Worm (Caenorhabditis elegans) whole organism, early embryonic: ENCODE data around the gene T10C6.6.

Experiments used
- B0310.2 ChIP-seq: sonication (generic microtip); optimal IDR thresholded peaks from 2 replicates; lab custom pipeline; 2016; ENCODE audit warnings: mild to moderate bottlenecking, missing genetic modification characterization, missing compliant biosample characterization
- F13C5.2 ChIP-seq: sonication (generic microtip); optimal IDR thresholded peaks from 2 replicates; lab custom pipeline; 2017; ENCODE audit warnings: mild to moderate bottlenecking, missing genetic modification characterization, inconsistent platforms, missing compliant biosample characterization
- aly-1 ChIP-seq: sonication (generic microtip); optimal IDR thresholded peaks from 2 replicates; lab custom pipeline; 2016; ENCODE audit warnings: missing genetic modification characterization, missing compliant biosample characterization
- ama-1 ChIP-seq: fragments of 150-350 bp; optimal IDR thresholded peaks from 2 replicates; lab custom pipeline; 2014
- ceh-13 ChIP-seq: fragments of 200-800 bp; sonication (Bioruptor generic); optimal IDR thresholded peaks from 2 replicates; lab custom pipeline; 2018; ENCODE audit warnings: mild to moderate bottlenecking, missing genetic modification characterization, missing compliant biosample characterization
- ceh-36 ChIP-seq: sonication (generic microtip); optimal IDR thresholded peaks from 2 replicates; lab custom pipeline; 2016; ENCODE audit warnings: missing genetic modification characterization, inconsistent platforms, missing compliant biosample characterization
- ets-7 ChIP-seq: sonication (generic microtip); optimal IDR thresholded peaks from 2 replicates; lab custom pipeline; 2016; ENCODE audit warnings: missing genotype, missing genetic modification characterization, missing compliant biosample characterization
- flt-1 ChIP-seq: fragments of 200-800 bp; sonication (Bioruptor generic); IDR thresholded peaks from 2 replicates; pipeline ENCODE4 v1.3.6; 2022; ENCODE audit warnings: missing genetic modification characterization, missing compliant biosample characterization
- hmbx-1 ChIP-seq: sonication (generic microtip); optimal IDR thresholded peaks from 2 replicates; lab custom pipeline; 2016; ENCODE audit warnings: mild to moderate bottlenecking, missing genetic modification characterization, missing compliant biosample characterization
- hmg-4 ChIP-seq: fragments of 200-800 bp; sonication (Bioruptor generic); optimal IDR thresholded peaks from 2 replicates; lab custom pipeline; 2018; ENCODE audit warnings: mild to moderate bottlenecking, missing genetic modification characterization, missing compliant biosample characterization
- hnd-1 ChIP-seq: sonication (generic microtip); optimal IDR thresholded peaks from 2 replicates; lab custom pipeline; 2016; ENCODE audit warnings: missing genetic modification characterization, missing compliant biosample characterization
- pes-1 ChIP-seq: fragments of 200-800 bp; sonication (Bioruptor generic); IDR thresholded peaks from 2 replicates; pipeline ENCODE4 v1.3.6; 2022; ENCODE audit warnings: missing genetic modification reagents, missing genetic modification characterization, missing compliant biosample characterization
- scrt-1 ChIP-seq: fragments of 200-800 bp; sonication (Bioruptor generic); IDR thresholded peaks from 2 replicates; pipeline ENCODE4 v1.3.6; 2022; ENCODE audit warnings: missing genetic modification characterization, missing compliant biosample characterization
- sea-1 ChIP-seq: fragments of 200-800 bp; sonication (Bioruptor generic); conservative IDR thresholded peaks from 2 replicates; pipeline ENCODE4 v1.3.6; 2022; ENCODE audit warnings: missing genetic modification characterization, missing compliant biosample characterization
- tbx-11 ChIP-seq: fragments of 200-800 bp; sonication (Bioruptor generic); IDR thresholded peaks from 2 replicates; pipeline ENCODE4 v1.3.6; 2022; ENCODE audit warnings: missing genetic modification characterization, missing compliant biosample characterization
- tbx-37 ChIP-seq: fragments of 200-800 bp; sonication (Bioruptor generic); conservative IDR thresholded peaks from 2 replicates; pipeline ENCODE4 v1.3.6; 2022; ENCODE audit warnings: missing genetic modification reagents, missing genetic modification characterization, missing compliant biosample characterization
- tra-4 ChIP-seq: sonication (generic microtip); optimal IDR thresholded peaks from 2 replicates; lab custom pipeline; 2017; ENCODE audit warnings: missing genetic modification characterization, missing compliant biosample characterization

The T10C6.6 gene

DNA sequence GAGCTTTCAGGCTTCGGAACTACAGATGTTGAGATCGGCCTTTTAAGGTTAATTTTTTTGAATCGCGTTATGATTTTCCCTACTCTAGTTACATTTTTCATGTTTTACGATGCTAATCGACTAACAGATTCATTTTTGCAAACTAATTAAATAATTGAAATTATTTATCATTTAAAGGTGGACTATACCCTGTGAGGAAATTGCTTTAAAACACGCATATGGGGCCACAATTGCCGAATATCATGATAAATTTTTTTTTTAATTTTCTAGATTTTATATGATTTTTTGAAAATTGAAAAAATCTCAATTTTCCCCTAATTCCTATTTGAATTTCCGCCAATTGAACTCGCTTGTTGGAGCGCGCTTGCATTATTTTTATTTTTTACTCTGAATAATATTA is 37.9 kb downstream of the T10C6.6 start, which contains the start of gene fbxa-100:
Gene fbxa-100 (minus strand): TSS at position 101 of the 400 bp plus-strand sequence.
- TF ChIP-seq sea-1 (no peak), flt-1 (GFP tag; lab: Robert Waterston, UW) (no peak)

DNA sequence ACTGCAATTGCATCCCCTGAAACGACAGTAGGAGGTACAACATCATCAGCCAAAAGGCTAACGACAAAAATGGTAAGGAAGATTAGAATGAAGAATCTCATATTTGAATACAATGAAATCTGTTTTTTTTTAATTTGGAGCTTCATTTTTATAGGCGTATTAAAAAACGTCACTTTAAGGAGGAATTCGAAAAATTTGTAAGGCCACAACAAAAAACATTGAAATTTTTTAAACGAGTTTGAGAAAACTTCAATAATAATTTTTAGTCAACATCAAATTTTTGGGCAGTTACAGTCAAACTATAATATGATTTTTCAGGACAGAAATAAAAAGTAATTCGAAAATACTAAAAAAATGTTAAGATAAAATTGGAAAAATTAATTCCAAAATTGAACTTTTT is 38.7 kb downstream of the T10C6.6 start, which contains the start of gene F14H3.14:
Gene F14H3.14 (minus strand): TSS at position 101 of the 400 bp plus-strand sequence.
- TF ChIP-seq ceh-36 (tag; lab: Kevin White, UChicago), result no peak
- TF ChIP-seq sea-1, result no peak
- TF ChIP-seq tra-4 (tag; lab: Kevin White, UChicago), result no peak
- TF ChIP-seq ets-7 (tag; lab: Kevin White, UChicago), result no peak
- TF ChIP-seq tbx-37, result no peak
- TF ChIP-seq hnd-1 (tag; lab: Kevin White, UChicago), result no peak
- TF ChIP-seq hmbx-1 (tag; lab: Kevin White, UChicago), result no peak

DNA sequence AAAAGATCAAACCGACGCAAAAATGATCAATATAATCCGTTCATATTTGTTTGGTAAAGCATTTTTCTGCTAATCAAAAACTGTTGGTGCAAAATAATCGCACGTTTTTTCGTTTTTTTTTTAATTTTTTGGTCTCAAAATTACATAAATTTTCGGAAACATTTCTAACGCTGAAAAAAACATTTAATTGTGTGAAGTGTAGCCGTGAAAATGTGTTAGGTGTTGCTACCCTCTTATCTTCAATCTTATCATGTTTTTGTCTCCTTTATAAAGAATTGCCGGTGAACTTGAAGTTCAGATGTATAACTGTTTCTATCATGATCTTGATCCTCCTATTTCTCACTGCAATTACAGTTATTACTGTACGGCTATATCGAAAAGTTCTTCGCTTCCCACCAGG is 44.8 kb downstream of the T10C6.6 start, which contains the start of gene cyp-35D1:
Gene cyp-35D1 (plus strand): TSS at position 301 of the 400 bp plus-strand sequence.
- TF ChIP-seq tbx-11 (no peak), B0310.2 (tag; lab: Kevin White, UChicago) (no peak), F13C5.2 (no peak), flt-1 (GFP tag; lab: Robert Waterston, UW) (no peak), scrt-1 (no peak), ama-1 (no peak), pes-1 (no peak), hmbx-1 (tag; lab: Kevin White, UChicago) (no peak), tbx-37 (no peak), hmg-4 (GFP tag; lab: Kevin White, UChicago) (no peak), hnd-1 (tag; lab: Kevin White, UChicago) (no peak), aly-1 (no peak), tra-4 (tag; lab: Kevin White, UChicago) (no peak), ets-7 (tag; lab: Kevin White, UChicago) (no peak), ceh-36 (tag; lab: Kevin White, UChicago) (no peak), ceh-13 (no peak), sea-1 (no peak)

DNA sequence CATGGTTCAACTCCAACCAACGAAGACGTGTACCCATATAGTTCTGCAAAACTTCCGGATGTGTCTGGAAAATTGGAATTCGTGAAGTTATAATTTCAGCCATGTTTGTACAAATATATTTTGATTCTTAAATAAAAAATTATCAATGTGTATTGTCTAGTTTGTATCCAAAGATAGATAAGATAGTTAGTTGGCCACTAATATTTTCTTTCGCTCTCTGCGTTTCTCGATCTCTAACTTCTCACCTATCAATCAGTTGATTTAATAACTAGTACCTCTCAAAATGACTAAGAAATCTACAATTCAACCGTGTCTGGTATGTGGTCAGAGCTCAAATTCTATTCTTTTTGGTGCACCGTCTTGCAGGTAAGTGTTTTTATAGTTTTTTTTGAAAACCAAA is 47.0 kb downstream of the T10C6.6 start, which contains the start of gene nhr-176:
Gene nhr-176 (plus strand): TSS at position 159 of the 400 bp plus-strand sequence.
- TF ChIP-seq F13C5.2 (no peak), ets-7 (tag; lab: Kevin White, UChicago) (no peak), scrt-1 (no peak), ceh-36 (tag; lab: Kevin White, UChicago) (no peak), pes-1 (no peak)

DNA sequence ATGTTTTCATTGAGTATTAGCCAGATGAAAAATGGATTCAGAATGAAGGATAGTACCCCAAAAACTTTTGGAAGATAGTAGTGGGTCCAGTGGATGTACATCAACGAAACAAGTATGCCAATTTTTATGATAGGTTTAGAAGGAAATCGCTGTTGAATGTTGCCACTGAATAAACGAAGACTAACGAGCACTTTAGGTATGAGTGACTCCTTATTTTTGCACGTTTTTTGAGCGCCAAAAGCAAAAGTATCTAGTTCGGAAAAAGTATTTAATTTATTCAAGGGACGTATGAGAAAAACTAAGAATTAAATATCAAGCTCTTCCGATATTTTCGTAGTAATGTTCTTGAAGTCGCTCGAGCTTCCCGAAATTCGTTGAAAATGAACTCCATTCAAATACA is 49.7 kb downstream of the T10C6.6 start, which contains the start of gene srj-10:
Gene srj-10 (minus strand): TSS at position 101 of the 400 bp plus-strand sequence.
- no peak for TF ChIP-seq F13C5.2
- no peak for TF ChIP-seq hmbx-1 (tag; lab: Kevin White, UChicago)
- TF ChIP-seq tbx-11, result no peak
- no peak for TF ChIP-seq B0310.2 (tag; lab: Kevin White, UChicago)
- TF ChIP-seq sea-1, result no peak
- TF ChIP-seq ets-7 (tag; lab: Kevin White, UChicago), result no peak
- TF ChIP-seq pes-1, result no peak

DNA sequence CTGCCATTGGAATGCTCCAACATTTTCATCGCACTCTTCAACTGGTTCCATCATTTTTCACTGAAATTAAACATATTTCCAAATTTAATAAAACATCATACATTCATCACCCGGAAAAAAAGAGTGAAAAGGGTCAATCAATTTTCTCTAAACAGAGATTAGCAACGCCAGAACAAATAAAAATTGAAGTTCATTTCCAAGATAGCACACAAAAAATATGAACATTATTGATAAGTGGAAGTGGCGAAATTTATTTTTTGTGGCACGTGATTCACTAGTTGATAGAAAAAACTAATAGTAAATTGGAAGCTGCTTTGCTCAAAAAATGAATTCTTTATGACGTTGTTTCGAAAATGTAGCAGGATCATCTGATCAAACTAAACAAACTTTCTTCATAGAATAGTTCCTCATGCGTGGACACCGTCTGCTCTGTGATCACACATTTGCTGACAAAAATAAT is 51.2 kb downstream of the T10C6.6 start, which contains the start of the genes F14H3.12 and srj-29:
Gene F14H3.12 (minus strand): TSS at position 74 of the 460 bp plus-strand sequence.
Gene srj-29 (plus strand): TSS at position 410 of the 460 bp plus-strand sequence.
- no peak for TF ChIP-seq tra-4 (tag; lab: Kevin White, UChicago)
- TF ChIP-seq hnd-1 (tag; lab: Kevin White, UChicago), result no peak
- TF ChIP-seq tbx-11, result no peak
- no peak for TF ChIP-seq tbx-37
- TF ChIP-seq sea-1, result no peak
- TF ChIP-seq pes-1, result no peak
- no peak for TF ChIP-seq ceh-36 (tag; lab: Kevin White, UChicago)
- TF ChIP-seq ceh-13, result no peak
- TF ChIP-seq ets-7 (tag; lab: Kevin White, UChicago), result no peak
- TF ChIP-seq hmg-4 (GFP tag; lab: Kevin White, UChicago), result no peak
- no peak for TF ChIP-seq flt-1 (GFP tag; lab: Robert Waterston, UW)
- no peak for TF ChIP-seq B0310.2 (tag; lab: Kevin White, UChicago)
- no peak for TF ChIP-seq hmbx-1 (tag; lab: Kevin White, UChicago)
- no peak for TF ChIP-seq scrt-1
- no peak for TF ChIP-seq aly-1
